Worm (Caenorhabditis elegans) whole organism, young adult: ENCODE results near the gene C47E12.3.

ENCODE experiments used
- F39B2.1 ChIP-seq: fragments of 200-800 bp; sonication (Bioruptor generic); IDR thresholded peaks from 2 replicates; pipeline ENCODE4 v1.3.6; 2022; ENCODE audit warnings: missing genetic modification reagents, missing genetic modification characterization, missing compliant biosample characterization
- Y53F4B.3 ChIP-seq: fragments of 200-800 bp; sonication (Bioruptor generic); IDR thresholded peaks from 2 replicates; pipeline ENCODE4 v1.3.6; 2022; ENCODE audit warnings: missing genetic modification reagents, missing genetic modification characterization, missing compliant biosample characterization
- ZK185.1 ChIP-seq: sonication (generic microtip); optimal IDR thresholded peaks from 2 replicates; lab custom pipeline; 2016; ENCODE audit warnings: mild to moderate bottlenecking, missing genetic modification characterization, missing compliant biosample characterization; ENCODE audit not compliant: poor library complexity, severe bottlenecking
- ama-1 ChIP-seq, 3 experiments: fragments of 150-350 bp in 1 of 3; sonication (generic microtip) in 2 of 3; optimal IDR thresholded peaks; 2 replicates each; lab custom pipeline; 2014 to 2018; ENCODE audit warnings: missing biosample characterization in 2 of 3, missing genetic modification characterization in 2 of 3, missing genetic modification reagents in 2 of 3
- aptf-3 ChIP-seq: fragments of 200-800 bp; sonication (Bioruptor generic); IDR thresholded peaks from 2 replicates; pipeline ENCODE4 v1.3.6; 2022; ENCODE audit warnings: missing genetic modification characterization, missing compliant biosample characterization
- atf-7 ChIP-seq: sonication (generic microtip); optimal IDR thresholded peaks from 2 replicates; lab custom pipeline; 2017; ENCODE audit warnings: mild to moderate bottlenecking, missing genetic modification characterization, missing compliant biosample characterization
- attf-5 ChIP-seq: fragments of 200-800 bp; sonication (Bioruptor generic); optimal IDR thresholded peaks from 2 replicates; lab custom pipeline; 2018; ENCODE audit warnings: mild to moderate bottlenecking, missing genetic modification characterization, missing compliant biosample characterization
- ceh-27 ChIP-seq: fragments of 200-800 bp; sonication (Bioruptor generic); optimal IDR thresholded peaks from 2 replicates; lab custom pipeline; 2018; ENCODE audit warnings: mild to moderate bottlenecking, missing genetic modification characterization, moderate library complexity, missing compliant biosample characterization
- ceh-91 ChIP-seq: fragments of 200-800 bp; sonication (Bioruptor generic); IDR thresholded peaks from 2 replicates; pipeline ENCODE4 v1.3.6; 2022; ENCODE audit warnings: missing genetic modification reagents, missing genetic modification characterization, missing compliant biosample characterization
- dpff-1 ChIP-seq: sonication (generic microtip); optimal IDR thresholded peaks from 2 replicates; lab custom pipeline; 2017; ENCODE audit warnings: mild to moderate bottlenecking, missing genetic modification characterization, missing compliant biosample characterization
- egl-44 ChIP-seq: fragments of 200-800 bp; sonication (Bioruptor generic); IDR thresholded peaks from 2 replicates; pipeline ENCODE4 v1.3.6; 2022; ENCODE audit warnings: missing genetic modification reagents, missing genetic modification characterization, missing compliant biosample characterization
- ets-4 ChIP-seq: fragments of 200-800 bp; sonication (Bioruptor generic); optimal IDR thresholded peaks from 2 replicates; lab custom pipeline; 2018; ENCODE audit warnings: mild to moderate bottlenecking, missing genetic modification characterization, missing compliant biosample characterization
- him-1 ChIP-seq: sonication (generic microtip); optimal IDR thresholded peaks from 2 replicates; lab custom pipeline; 2016; ENCODE audit warnings: missing genotype, missing genetic modification reagents, missing genetic modification characterization, missing compliant biosample characterization
- hmg-1.2 ChIP-seq: fragments of 200-800 bp; sonication (Bioruptor generic); IDR thresholded peaks from 2 replicates; pipeline ENCODE4 v1.3.6; 2022; ENCODE audit warnings: missing genetic modification reagents, missing genetic modification characterization, missing compliant biosample characterization
- lag-1 ChIP-seq: fragments of 200-800 bp; sonication (Bioruptor generic); IDR thresholded peaks from 2 replicates; pipeline ENCODE4 v1.3.6; 2022; ENCODE audit warnings: missing genetic modification reagents, missing genetic modification characterization, missing compliant biosample characterization
- let-526 ChIP-seq: fragments of 200-800 bp; sonication (Bioruptor generic); IDR thresholded peaks from 2 replicates; pipeline ENCODE4 v1.3.6; 2022; ENCODE audit warnings: missing genetic modification reagents, missing genetic modification characterization, missing compliant biosample characterization
- let-607 ChIP-seq, 2 experiments: fragments of 200-800 bp in 1 of 2; sonication (Bioruptor generic) in 1 of 2; sonication (generic microtip) in 1 of 2; optimal IDR thresholded peaks; 2 replicates each; lab custom pipeline; 2016 to 2018; ENCODE audit warnings: mild to moderate bottlenecking in 2 of 2, missing compliant biosample characterization in 2 of 2, missing genetic modification characterization in 2 of 2, moderate library complexity in 2 of 2, missing genotype in 1 of 2
- lsy-27 ChIP-seq: sonication (generic microtip); optimal IDR thresholded peaks from 2 replicates; lab custom pipeline; 2017; ENCODE audit warnings: missing genetic modification characterization, mild to moderate bottlenecking, missing compliant biosample characterization, antibody characterized with exemption, missing genotype, borderline replicate concordance; ENCODE audit not compliant: insufficient read depth
- nhr-120 ChIP-seq: fragments of 200-800 bp; sonication (Bioruptor generic); IDR thresholded peaks from 2 replicates; pipeline ENCODE4 v1.3.6; 2022; ENCODE audit warnings: missing genetic modification characterization, missing compliant biosample characterization
- nhr-27 ChIP-seq: fragments of 200-800 bp; sonication (Bioruptor generic); optimal IDR thresholded peaks from 2 replicates; lab custom pipeline; 2018; ENCODE audit warnings: mild to moderate bottlenecking, missing genetic modification characterization, moderate library complexity, missing compliant biosample characterization
- pbrm-1 ChIP-seq: fragments of 200-800 bp; sonication (Bioruptor generic); IDR thresholded peaks from 2 replicates; pipeline ENCODE4 v1.3.6; 2022; ENCODE audit warnings: missing genetic modification reagents, missing genetic modification characterization, missing compliant biosample characterization
- sptf-2 ChIP-seq: fragments of 200-800 bp; sonication (Bioruptor generic); optimal IDR thresholded peaks from 2 replicates; lab custom pipeline; 2018; ENCODE audit warnings: mild to moderate bottlenecking, missing genetic modification characterization, missing compliant biosample characterization
- unc-62 ChIP-seq: fragments of 150-350 bp; optimal IDR thresholded peaks from 2 replicates; lab custom pipeline; 2014; ENCODE audit warnings: missing biosample characterization, missing genetic modification reagents, missing genetic modification characterization
- xnd-1 ChIP-seq: sonication (generic microtip); optimal IDR thresholded peaks from 2 replicates; lab custom pipeline; 2016; ENCODE audit warnings: missing genotype, missing genetic modification reagents, missing genetic modification characterization, missing compliant biosample characterization
- ztf-6 ChIP-seq: fragments of 200-800 bp; sonication (Bioruptor generic); IDR thresholded peaks from 2 replicates; pipeline ENCODE4 v1.3.6; 2022; ENCODE audit warnings: missing genetic modification reagents, missing genetic modification characterization, missing compliant biosample characterization

The C47E12.3 gene

ce11 chrIV:9972629-9973028 is 29.0 kb downstream of the C47E12.3 start, which contains the start of the genes C47E12.12 and C47E12.10:
C47E12.12 (minus strand) TSS chrIV:9972729.
C47E12.10 (plus strand) TSS chrIV:9972800.
- TF ChIP-seq atf-7 (tag; lab: Kevin White, UChicago) (no peak), F39B2.1 (GFP tag; lab: Robert Waterston, UW) (no peak), ceh-27 (GFP tag; lab: Kevin White, UChicago) (no peak), sptf-2 (GFP tag; lab: Kevin White, UChicago) (no peak), egl-44 (no peak), pbrm-1 (no peak), dpff-1 (tag; lab: Kevin White, UChicago) (no peak), attf-5 (no peak), hmg-1.2 (GFP tag; lab: Robert Waterston, UW) (no peak), aptf-3 (GFP tag; lab: Robert Waterston, UW) (no peak), xnd-1 (no peak), let-607 (tag; optimal IDR thresholded peaks at IDR 0.05; lab: Kevin White, UChicago) (no peak), Y53F4B.3 (GFP tag; lab: Robert Waterston, UW) (no peak), let-526 (no peak)

ce11 chrIV:9969081-9969480 is 32.6 kb downstream of the C47E12.3 start, which contains the start of the genes kin-5 and C47E12.11:
kin-5 (minus strand) TSS chrIV:9969181.
C47E12.11 (plus strand) TSS chrIV:9969400.
- TF ChIP-seq ama-1 (optimal IDR thresholded peaks at IDR 0.05; lab: Kevin White, UChicago) (no peak), ama-1 (GFP tag; optimal IDR thresholded peaks at IDR 0.05; lab: Kevin White, UChicago) (no peak), unc-62 (GFP tag; lab: Kevin White, UChicago) (no peak), lsy-27 (no peak)

ce11 chrIV:9963945-9964344 is 37.7 kb downstream of the C47E12.3 start, which contains the start of gene T13H10.2:
T13H10.2 (plus strand) TSS chrIV:9964245.
- TF ChIP-seq ZK185.1 (tag; lab: Kevin White, UChicago): no peak
- no peak for TF ChIP-seq dpff-1 (tag; lab: Kevin White, UChicago)
- TF ChIP-seq atf-7 (tag; lab: Kevin White, UChicago): no peak
- no peak for TF ChIP-seq ama-1 (optimal IDR thresholded peaks at IDR 0.05; lab: Kevin White, UChicago)
- no peak for TF ChIP-seq ama-1 (GFP tag; optimal IDR thresholded peaks at IDR 0.05; lab: Kevin White, UChicago)
- TF ChIP-seq ceh-91: no peak
- no peak for TF ChIP-seq ztf-6 (GFP tag; lab: Robert Waterston, UW)
- no peak for TF ChIP-seq nhr-120 (GFP tag; lab: Robert Waterston, UW)
- no peak for TF ChIP-seq lag-1 (GFP tag; lab: Robert Waterston, UW)
- TF ChIP-seq nhr-27: no peak
- no peak for TF ChIP-seq him-1
- TF ChIP-seq, all 124 proteins: peak for 0

ce11 chrIV:9953333-9953732 is 48.3 kb downstream of the C47E12.3 start, which contains the start of gene gon-1:
gon-1 (minus strand) TSS chrIV:9953433.
- TF ChIP-seq ets-4 (GFP tag; lab: Kevin White, UChicago): no peak
